Fruit fly (Drosophila melanogaster) whole organism, embryonic: ENCODE measurements around the gene CG42638.
A peak's percentile ranks its signal among the peaks of the same experiment; 100 is the strongest.

ENCODE experiments used
- Atf6 ChIP-seq: fragments of 200-800 bp; sonication (Bioruptor generic); IDR thresholded peaks from 2 replicates; pipeline ENCODE4 v1.3.6; 2022; ENCODE audit warnings: missing biosample characterization, missing genetic modification characterization
- Awh ChIP-seq: fragments of 200-800 bp; sonication (Bioruptor generic); IDR thresholded peaks from 2 replicates; pipeline ENCODE4, ENCODE4 v1.3.6; 2022; ENCODE audit warnings: missing biosample characterization, missing genetic modification characterization
- Blimp-1 ChIP-seq: fragments of 200-800 bp; sonication (Bioruptor generic); optimal IDR thresholded peaks from 3 replicates; lab custom pipeline; 2018; ENCODE audit warnings: missing biosample characterization, missing genetic modification characterization, mild to moderate bottlenecking, moderate library complexity, missing genetic modification reagents
- C15 ChIP-seq: fragments of 200-800 bp; sonication (Bioruptor generic); IDR thresholded peaks from 3 replicates; pipeline ENCODE4 v1.3.6; 2022; ENCODE audit warnings: missing biosample characterization, missing genetic modification characterization
- CG10321 ChIP-seq: fragments of 200-800 bp; sonication (Bioruptor generic); IDR thresholded peaks from 2 replicates; pipeline ENCODE4 v1.3.6; 2022; ENCODE audit warnings: missing biosample characterization, missing genetic modification characterization
- CG10366 ChIP-seq: fragments of 200-800 bp; sonication (Bioruptor generic); IDR thresholded peaks from 2 replicates; pipeline ENCODE4 v1.3.6; 2022; ENCODE audit warnings: missing biosample characterization, missing genetic modification characterization
- CG10462 ChIP-seq: fragments of 200-800 bp; sonication (Bioruptor generic); optimal IDR thresholded peaks from 2 replicates; lab custom pipeline; 2016; ENCODE audit warnings: missing biosample characterization, missing genetic modification characterization
- CG11247 ChIP-seq: fragments of 200-800 bp; sonication (Bioruptor generic); IDR thresholded peaks from 2 replicates; pipeline ENCODE4 v1.3.6; 2022; ENCODE audit warnings: missing biosample characterization, missing genetic modification characterization
- CG12744 ChIP-seq: fragments of 200-800 bp; sonication (Bioruptor generic); optimal IDR thresholded peaks from 2 replicates; lab custom pipeline; 2016; ENCODE audit warnings: missing biosample characterization, missing genetic modification characterization
- CG12769 ChIP-seq: fragments of 200-800 bp; sonication (Bioruptor generic); optimal IDR thresholded peaks from 2 replicates; lab custom pipeline; 2019; ENCODE audit warnings: missing biosample characterization, mild to moderate bottlenecking, missing genetic modification characterization, moderate library complexity
- CG15269 ChIP-seq: fragments of 200-800 bp; sonication (Bioruptor generic); optimal IDR thresholded peaks from 2 replicates; lab custom pipeline; 2018; ENCODE audit warnings: missing biosample characterization, mild to moderate bottlenecking, missing genetic modification characterization, moderate library complexity
- CG17802 ChIP-seq: fragments of 200-800 bp; sonication (Bioruptor generic); optimal IDR thresholded peaks from 2 replicates; lab custom pipeline; 2018; ENCODE audit warnings: missing biosample characterization, mild to moderate bottlenecking, missing genetic modification characterization, moderate library complexity
- CG2120 ChIP-seq: fragments of 200-800 bp; sonication (Bioruptor generic); optimal IDR thresholded peaks from 3 replicates; lab custom pipeline; 2016; ENCODE audit warnings: missing biosample characterization, missing genetic modification characterization
- CG30403 ChIP-seq: fragments of 200-800 bp; sonication (Bioruptor generic); optimal IDR thresholded peaks from 3 replicates; lab custom pipeline; 2016; ENCODE audit warnings: missing biosample characterization, missing genetic modification characterization
- CG31441 ChIP-seq: fragments of 200-800 bp; sonication (Bioruptor generic); IDR thresholded peaks from 2 replicates; pipeline ENCODE4 v1.3.6; 2022; ENCODE audit warnings: missing biosample characterization, missing genetic modification characterization
- CG3281 ChIP-seq: fragments of 200-800 bp; sonication (Bioruptor generic); optimal IDR thresholded peaks from 3 replicates; lab custom pipeline; 2017; ENCODE audit warnings: missing biosample characterization, mild to moderate bottlenecking, missing genetic modification characterization
- CG9609 ChIP-seq: fragments of 200-800 bp; sonication (Bioruptor generic); optimal IDR thresholded peaks from 3 replicates; lab custom pipeline; 2016; ENCODE audit warnings: missing biosample characterization, missing genetic modification characterization
- D19A ChIP-seq: fragments of 200-800 bp; optimal IDR thresholded peaks from 3 replicates; lab custom pipeline; 2019; ENCODE audit warnings: missing biosample characterization, mild to moderate bottlenecking, missing genetic modification characterization, moderate library complexity
- Doc3 ChIP-seq: fragments of 200-800 bp; sonication (Bioruptor generic); IDR thresholded peaks from 3 replicates; pipeline ENCODE4 v1.3.6; 2022; ENCODE audit warnings: missing biosample characterization, missing genetic modification characterization; ENCODE audit not compliant: partially characterized antibody
- Gsc ChIP-seq: fragments of 200-800 bp; sonication (Bioruptor generic); IDR thresholded peaks from 2 replicates; pipeline ENCODE4 v1.3.6; 2022; ENCODE audit warnings: missing biosample characterization, missing genetic modification characterization
- HLH3B ChIP-seq: fragments of 200-800 bp; sonication (Bioruptor generic); IDR thresholded peaks from 2 replicates; pipeline ENCODE4 v1.3.6; 2022; ENCODE audit warnings: missing biosample characterization, missing genetic modification characterization
- HLH54F ChIP-seq: fragments of 200-800 bp; sonication (Bioruptor generic); optimal IDR thresholded peaks from 3 replicates; lab custom pipeline; 2016; ENCODE audit warnings: missing biosample characterization, missing genetic modification characterization
- Hr51 ChIP-seq, 2 experiments: fragments of 200-800 bp; sonication (Bioruptor generic); optimal IDR thresholded peaks; 2 replicates in 1 of 2; 3 replicates in 1 of 2; lab custom pipeline; 2016 to 2018; ENCODE audit warnings: missing biosample characterization in 2 of 2, missing genetic modification characterization in 2 of 2, mild to moderate bottlenecking in 1 of 2, moderate library complexity in 1 of 2
- Pdp1 ChIP-seq, 2 experiments: fragments of 200-800 bp; sonication (Bioruptor generic); optimal IDR thresholded peaks; 3 replicates each; lab custom pipeline; 2016; ENCODE audit warnings: missing biosample characterization in 2 of 2, missing genetic modification characterization in 2 of 2, mild to moderate bottlenecking in 1 of 2, moderate library complexity in 1 of 2
- Rfx ChIP-seq: fragments of 200-800 bp; sonication (Bioruptor generic); IDR thresholded peaks from 2 replicates; pipeline ENCODE4 v1.3.6; 2022; ENCODE audit warnings: missing biosample characterization, missing genetic modification characterization
- Sry-δ ChIP-seq: fragments of 200-800 bp; sonication (Bioruptor generic); optimal IDR thresholded peaks from 2 replicates; lab custom pipeline; 2016; ENCODE audit warnings: missing biosample characterization, missing genetic modification characterization
- abd-A ChIP-seq: fragments of 200-800 bp; sonication (Bioruptor generic); optimal IDR thresholded peaks from 3 replicates; lab custom pipeline; 2019; ENCODE audit warnings: missing biosample characterization, mild to moderate bottlenecking, missing genetic modification characterization, moderate library complexity
- amos ChIP-seq: fragments of 200-800 bp; sonication (Bioruptor generic); IDR thresholded peaks from 2 replicates; pipeline ENCODE4 v1.3.6; 2022; ENCODE audit warnings: missing biosample characterization, missing genetic modification characterization; ENCODE audit not compliant: partially characterized antibody
- ase ChIP-seq: fragments of 200-800 bp; sonication (Bioruptor generic); IDR thresholded peaks from 3 replicates; pipeline ENCODE4 v1.3.6; 2022; ENCODE audit warnings: missing biosample characterization, missing genetic modification characterization
- bsh ChIP-seq, 2 experiments: fragments of 200-800 bp; sonication (Bioruptor generic); optimal IDR thresholded peaks; 2 replicates each; lab custom pipeline; 2017 to 2018; ENCODE audit warnings: mild to moderate bottlenecking in 2 of 2, missing biosample characterization in 2 of 2, missing genetic modification characterization in 2 of 2, moderate library complexity in 1 of 2
- caup ChIP-seq: fragments of 200-800 bp; sonication (Bioruptor generic); optimal IDR thresholded peaks from 3 replicates; lab custom pipeline; 2017; ENCODE audit warnings: missing biosample characterization, mild to moderate bottlenecking, missing genetic modification characterization, moderate library complexity; ENCODE audit not compliant: severe bottlenecking
- crol ChIP-seq: fragments of 200-800 bp; sonication (Bioruptor generic); IDR thresholded peaks from 2 replicates; pipeline ENCODE4 v1.3.6; 2022; ENCODE audit warnings: missing biosample characterization, missing genetic modification characterization
- dmrt99B ChIP-seq: fragments of 200-800 bp; sonication (Bioruptor generic); optimal IDR thresholded peaks from 2 replicates; lab custom pipeline; 2018; ENCODE audit warnings: missing biosample characterization, mild to moderate bottlenecking, missing genetic modification characterization, moderate library complexity
- dysf ChIP-seq: fragments of 200-800 bp; sonication (Bioruptor generic); IDR thresholded peaks from 3 replicates; pipeline ENCODE4 v1.3.6; 2022; ENCODE audit warnings: missing biosample characterization, missing genetic modification characterization
- esg ChIP-seq: fragments of 200-800 bp; sonication (Bioruptor generic); conservative IDR thresholded peaks from 2 replicates; pipeline ENCODE4 v1.3.6; 2022; ENCODE audit warnings: missing biosample characterization, missing genetic modification characterization
- fd102C ChIP-seq: fragments of 200-800 bp; sonication (Bioruptor generic); optimal IDR thresholded peaks from 2 replicates; lab custom pipeline; 2018; ENCODE audit warnings: missing biosample characterization, mild to moderate bottlenecking, missing genetic modification characterization, moderate library complexity
- grau ChIP-seq: fragments of 200-800 bp; optimal IDR thresholded peaks from 3 replicates; lab custom pipeline; 2019; ENCODE audit warnings: missing biosample characterization, mild to moderate bottlenecking, missing genetic modification characterization, moderate library complexity
- jing ChIP-seq: fragments of 200-800 bp; sonication (Bioruptor generic); optimal IDR thresholded peaks from 2 replicates; lab custom pipeline; 2018; ENCODE audit warnings: missing biosample characterization, mild to moderate bottlenecking, missing genetic modification characterization
- ken ChIP-seq: fragments of 200-800 bp; sonication (Bioruptor generic); IDR thresholded peaks from 3 replicates; pipeline ENCODE4 v1.3.6; 2022; ENCODE audit warnings: missing biosample characterization, missing genetic modification characterization
- kni ChIP-seq: fragments of 200-800 bp; sonication (Bioruptor generic); optimal IDR thresholded peaks from 3 replicates; lab custom pipeline; 2017; ENCODE audit warnings: mild to moderate bottlenecking, missing biosample characterization, missing genetic modification reagents, missing genetic modification characterization
- lab ChIP-seq: fragments of 200-800 bp; sonication (Bioruptor generic); optimal IDR thresholded peaks from 3 replicates; lab custom pipeline; 2017; ENCODE audit warnings: missing biosample characterization, missing genetic modification characterization, mild to moderate bottlenecking, moderate library complexity, missing genetic modification reagents
- oc ChIP-seq: fragments of 200-800 bp; sonication (Bioruptor generic); optimal IDR thresholded peaks from 2 replicates; lab custom pipeline; 2018; ENCODE audit warnings: missing biosample characterization, mild to moderate bottlenecking, missing genetic modification characterization, moderate library complexity
- pros ChIP-seq: fragments of 200-800 bp; sonication (Bioruptor generic); optimal IDR thresholded peaks from 3 replicates; lab custom pipeline; 2019; ENCODE audit warnings: missing biosample characterization, mild to moderate bottlenecking, missing genetic modification characterization, moderate library complexity
- schlank ChIP-seq: fragments of 200-800 bp; sonication (Bioruptor generic); optimal IDR thresholded peaks from 2 replicates; lab custom pipeline; 2018; ENCODE audit warnings: missing biosample characterization, mild to moderate bottlenecking, missing genetic modification characterization
- sens ChIP-seq: fragments of 200-800 bp; sonication (Bioruptor generic); peaks from one replicate; lab custom pipeline; 2016; ENCODE audit warnings: missing biosample characterization, missing genetic modification characterization
- toy ChIP-seq: fragments of 200-800 bp; sonication (Bioruptor generic); IDR thresholded peaks from 2 replicates; pipeline ENCODE4 v1.3.6; 2022; ENCODE audit warnings: missing biosample characterization, missing genetic modification characterization
- vvl ChIP-seq: fragments of 200-800 bp; sonication (Bioruptor generic); IDR thresholded peaks from 2 replicates; pipeline ENCODE4 v1.3.6; 2022; ENCODE audit warnings: missing biosample characterization, missing genetic modification characterization
- wdn ChIP-seq: fragments of 200-800 bp; sonication (Bioruptor generic); IDR thresholded peaks from 2 replicates; pipeline ENCODE4 v1.3.6; 2022; ENCODE audit warnings: missing biosample characterization, missing genetic modification characterization
- zfh2 ChIP-seq: fragments of 200-800 bp; sonication (Bioruptor generic); optimal IDR thresholded peaks from 2 replicates; lab custom pipeline; 2016; ENCODE audit warnings: missing biosample characterization, missing genetic modification characterization

The CG42638 gene

DNA sequence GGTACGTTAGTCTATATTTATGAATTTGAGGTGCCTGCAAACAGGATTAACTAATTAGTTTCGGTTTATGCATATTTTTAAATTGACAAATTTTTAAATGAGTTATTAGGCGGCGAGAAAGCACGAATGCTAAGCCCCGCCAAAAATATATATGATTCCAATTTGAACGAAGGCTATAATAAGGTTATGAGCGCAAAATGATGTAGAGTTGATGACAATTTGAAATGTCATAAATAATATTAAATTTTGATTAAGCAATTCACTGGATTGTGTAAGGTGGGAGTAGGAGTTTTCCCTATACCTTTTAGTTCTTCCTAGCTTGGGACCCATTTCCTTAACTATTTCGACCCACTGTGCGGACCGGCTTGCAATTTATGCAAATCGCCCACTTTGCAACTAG is 49.9 kb downstream of the CG42638 start (continued):
- TF ChIP-seq Doc3, result no peak
- TF ChIP-seq ken (GFP tag; lab: Robert Waterston, UW), result 0 out of 3 replicates have a peak, but pooled peaks have one; percentile 29
- peak; percentile 2 for TF ChIP-seq grau
- no peak for TF ChIP-seq Gsc (GFP tag; lab: Robert Waterston, UW)
- TF ChIP-seq esg, result peak; percentile 27; the same call in 1 of the 2 replicates
- TF ChIP-seq CG12769 (tag; lab: Kevin White, UChicago), result no peak
- no peak for TF ChIP-seq CG10462 (GFP tag; lab: Kevin White, UChicago)
- peak; percentile 10 for TF ChIP-seq CG30403 (GFP tag; lab: Kevin White, UChicago)
- no peak for TF ChIP-seq CG9609 (GFP tag; lab: Kevin White, UChicago)
- TF ChIP-seq CG17802 (tag; lab: Kevin White, UChicago), result no peak
- peak; percentile 17 for TF ChIP-seq CG3281
- 0 out of 2 replicates have a peak, but pooled peaks have one; percentile 18 for TF ChIP-seq CG10366 (GFP tag; lab: Robert Waterston, UW)
- TF ChIP-seq Sry-δ (GFP tag; lab: Kevin White, UChicago), result no peak
- no peak for TF ChIP-seq CG10321 (GFP tag; lab: Robert Waterston, UW)
- TF ChIP-seq Atf6 (GFP tag; lab: Robert Waterston, UW), result peak; percentile 23; the same call in 1 of the 2 replicates
- TF ChIP-seq CG31441 (GFP tag; lab: Robert Waterston, UW), result 0 out of 2 replicates have a peak, but pooled peaks have one; percentile 18
- TF ChIP-seq HLH54F (GFP tag; lab: Kevin White, UChicago), result no peak
- TF ChIP-seq amos (GFP tag; lab: Robert Waterston, UW), result no peak
- TF ChIP-seq Hr51 (GFP tag; optimal IDR thresholded peaks at IDR 0.05; lab: Kevin White, UChicago), result peak in 1 of 2 experiments; percentile 20
- peak; percentile 39; the same call in 1 of the 3 replicates for TF ChIP-seq dysf (GFP tag; lab: Robert Waterston, UW)
- TF ChIP-seq lab (GFP tag; lab: Kevin White, UChicago), result peak; percentile 18
- TF ChIP-seq Rfx (GFP tag; lab: Robert Waterston, UW), result 0 out of 2 replicates have a peak, but pooled peaks have one; percentile 22
- peak; percentile 6 for TF ChIP-seq sens (GFP tag; lab: Kevin White, UChicago)
- no peak for TF ChIP-seq Blimp-1 (GFP tag; lab: Kevin White, UChicago)
- peak; percentile 33 for TF ChIP-seq dmrt99B (tag; lab: Kevin White, UChicago)
- TF ChIP-seq CG11247 (GFP tag; lab: Robert Waterston, UW), result no peak
- TF ChIP-seq schlank (tag; lab: Kevin White, UChicago), result no peak
- no peak for TF ChIP-seq wdn (GFP tag; lab: Robert Waterston, UW)
- no peak for TF ChIP-seq bsh (GFP tag; optimal IDR thresholded peaks at IDR 0.05; lab: Kevin White, UChicago)
- 0 out of 3 replicates have a peak, but pooled peaks have one; percentile 20 for TF ChIP-seq ase (GFP tag; lab: Robert Waterston, UW)
- peak; percentile 14 for TF ChIP-seq CG15269 (tag; lab: Kevin White, UChicago)
- no peak for TF ChIP-seq zfh2 (GFP tag; lab: Kevin White, UChicago)
- 0 out of 3 replicates have a peak, but pooled peaks have one; percentile 23 for TF ChIP-seq C15 (GFP tag; lab: Robert Waterston, UW)
- 0 out of 2 replicates have a peak, but pooled peaks have one; percentile 16 for TF ChIP-seq HLH3B (GFP tag; lab: Robert Waterston, UW)
- TF ChIP-seq Pdp1 (GFP tag; optimal IDR thresholded peaks at IDR 0.05; lab: Kevin White, UChicago), result peak in 1 of 2 experiments; percentile 2
- TF ChIP-seq, all 482 proteins: peak for 40

dm6 chr3L:19698651-19699050 is 50.9 kb downstream of the CG42638 start:
- no peak for TF ChIP-seq CG12744 (GFP tag; lab: Kevin White, UChicago)
- peak; percentile 51; the same call in 1 of the 2 replicates for TF ChIP-seq vvl (GFP tag; lab: Robert Waterston, UW)
- TF ChIP-seq CG2120, result no peak
- peak in 1 of 2 experiments; percentile 15 for TF ChIP-seq Pdp1 (GFP tag; optimal IDR thresholded peaks at IDR 0.05; lab: Kevin White, UChicago)
- TF ChIP-seq crol, result peak; percentile 83
- peak; percentile 82 for TF ChIP-seq abd-A (tag; lab: Kevin White, UChicago)
- no peak for TF ChIP-seq caup (GFP tag; lab: Kevin White, UChicago)
- peak; percentile 38; the same call in 1 of the 2 replicates for TF ChIP-seq Awh (GFP tag; lab: Robert Waterston, UW)
- no peak for TF ChIP-seq jing (GFP tag; lab: Kevin White, UChicago)
- no peak for TF ChIP-seq fd102C (GFP tag; lab: Kevin White, UChicago)
- TF ChIP-seq D19A, result no peak
- peak; percentile 83 for TF ChIP-seq oc (tag; lab: Kevin White, UChicago)
- no peak for TF ChIP-seq toy (GFP tag; lab: Robert Waterston, UW)
- TF ChIP-seq pros, result peak; percentile 73
- peak; percentile 48 for TF ChIP-seq kni (GFP tag; lab: Kevin White, UChicago)
